Worm (Caenorhabditis elegans) whole organism, L4/young adult: Measurements from ENCODE around the gene swt-1.

ENCODE experiments used
- W03F9.2 ChIP-seq: fragments of 150-350 bp; optimal IDR thresholded peaks from 2 replicates; lab custom pipeline; 2014; ENCODE audit warnings: missing biosample characterization, missing genetic modification characterization
- dao-5 ChIP-seq: sonication (generic microtip); optimal IDR thresholded peaks from 2 replicates; lab custom pipeline; 2016; ENCODE audit warnings: missing genotype, missing genetic modification characterization, moderate library complexity, missing compliant biosample characterization
- him-1 ChIP-seq: sonication (generic microtip); optimal IDR thresholded peaks from 2 replicates; lab custom pipeline; 2016; ENCODE audit warnings: missing genotype, missing genetic modification reagents, missing genetic modification characterization, missing compliant biosample characterization

Gene swt-1

ce11 chrIV:307205-307604 lies at the start of gene swt-1:
Gene swt-1, plus strand, starts transcription at chrIV:307505.
- TF ChIP-seq W03F9.2 (tag; lab: Kevin White, UChicago), result no peak

ce11 chrIV:258362-258761 lies 48.9 kb upstream of the swt-1 start:
- TF ChIP-seq W03F9.2 (tag; lab: Kevin White, UChicago) (no peak), him-1 (tag; lab: Kevin White, UChicago) (no peak)

ce11 chrIV:259142-259541 lies 48.2 kb upstream of the swt-1 start, which contains the start of gene dpy-9:
Gene dpy-9, minus strand, starts transcription at chrIV:259204.
- TF ChIP-seq him-1 (tag; lab: Kevin White, UChicago) (no peak), W03F9.2 (tag; lab: Kevin White, UChicago) (no peak), dao-5 (no peak)

- TF ChIP-seq him-1 (tag; lab: Kevin White, UChicago) (no peak), W03F9.2 (tag; lab: Kevin White, UChicago) (no peak), dao-5 (no peak)
Measured at ce11 chrIV:261607-262006, 45.7 kb upstream of the swt-1 start, which contains the start of gene pqbp-1.1. Gene pqbp-1.1, minus strand, starts transcription at chrIV:261683.

ce11 chrIV:262460-262859 lies 44.8 kb upstream of the swt-1 start:
- no peak for TF ChIP-seq him-1 (tag; lab: Kevin White, UChicago)
- no peak for TF ChIP-seq dao-5
- no peak for TF ChIP-seq W03F9.2 (tag; lab: Kevin White, UChicago)

- TF ChIP-seq him-1 (tag; lab: Kevin White, UChicago) (no peak), dao-5 (no peak), W03F9.2 (tag; lab: Kevin White, UChicago) (no peak)
Measured at ce11 chrIV:264182-264709, 43.1 kb upstream of the swt-1 start, which contains the start of gene pat-6. Gene pat-6, minus strand, starts transcription at chrIV:264232.

ce11 chrIV:266148-266547 lies 41.2 kb upstream of the swt-1 start, which contains the start of gene T21D12.12:
Gene T21D12.12, plus strand, starts transcription at chrIV:266448.
- no peak for TF ChIP-seq dao-5
- no peak for TF ChIP-seq W03F9.2 (tag; lab: Kevin White, UChicago)
- TF ChIP-seq him-1 (tag; lab: Kevin White, UChicago), result no peak

- no peak for TF ChIP-seq W03F9.2 (tag; lab: Kevin White, UChicago)
- TF ChIP-seq dao-5, result no peak
- no peak for TF ChIP-seq him-1 (tag; lab: Kevin White, UChicago)
Measured at ce11 chrIV:269107-269506, 38.2 kb upstream of the swt-1 start, which contains the start of gene T21D12.11. Gene T21D12.11, plus strand, starts transcription at chrIV:269407.

ce11 chrIV:273299-273698 lies 34.0 kb upstream of the swt-1 start, which contains the start of gene srh-282:
Gene srh-282, minus strand, starts transcription at chrIV:273399.
- TF ChIP-seq W03F9.2 (tag; lab: Kevin White, UChicago) (no peak), him-1 (tag; lab: Kevin White, UChicago) (no peak), dao-5 (no peak)

- TF ChIP-seq dao-5, result no peak
- TF ChIP-seq him-1 (tag; lab: Kevin White, UChicago), result no peak
- no peak for TF ChIP-seq W03F9.2 (tag; lab: Kevin White, UChicago)
Measured at ce11 chrIV:274185-274584, 33.1 kb upstream of the swt-1 start, which contains the start of gene sma-10. Gene sma-10, plus strand, starts transcription at chrIV:274420.

- no peak for TF ChIP-seq W03F9.2 (tag; lab: Kevin White, UChicago)
- no peak for TF ChIP-seq him-1 (tag; lab: Kevin White, UChicago)
- no peak for TF ChIP-seq dao-5
Measured at ce11 chrIV:275146-275545, 32.2 kb upstream of the swt-1 start.

ce11 chrIV:278284-278683 lies 29.0 kb upstream of the swt-1 start:
- TF ChIP-seq him-1 (tag; lab: Kevin White, UChicago), result no peak
- no peak for TF ChIP-seq W03F9.2 (tag; lab: Kevin White, UChicago)
- TF ChIP-seq dao-5, result no peak

- TF ChIP-seq him-1 (tag; lab: Kevin White, UChicago) (no peak), W03F9.2 (tag; lab: Kevin White, UChicago) (no peak), dao-5 (no peak)
Measured at ce11 chrIV:282008-282407, 25.3 kb upstream of the swt-1 start.

ce11 chrIV:283347-283746 lies 24.0 kb upstream of the swt-1 start, which contains the start of gene best-19:
Gene best-19, plus strand, starts transcription at chrIV:283647.
- TF ChIP-seq dao-5 (no peak), W03F9.2 (tag; lab: Kevin White, UChicago) (no peak), him-1 (tag; lab: Kevin White, UChicago) (no peak)

ce11 chrIV:288027-288426 lies 19.3 kb upstream of the swt-1 start, which contains the start of gene T21D12.14:
Gene T21D12.14, minus strand, starts transcription at chrIV:288127.
- no peak for TF ChIP-seq W03F9.2 (tag; lab: Kevin White, UChicago)
- TF ChIP-seq him-1 (tag; lab: Kevin White, UChicago), result no peak
- TF ChIP-seq dao-5, result no peak
